Fruit fly (Drosophila melanogaster): ENCODE measurements around the gene CG12985.

CG12985 gene

dm6 chrX:17841923-17842322 is 41.6 kb upstream of the CG12985 start, which contains the start of gene Taf9 (continued):
- TF ChIP-seq nmo (GFP tag; optimal IDR thresholded peaks at IDR 0.05) (peak; percentile 47), vvl (GFP tag; IDR thresholded peaks at IDR 0.05) (no peak), CG11247 (GFP tag; IDR thresholded peaks at IDR 0.05) (no peak), zen (tag; optimal IDR thresholded peaks at IDR 0.05) (no peak), tio (GFP tag; optimal IDR thresholded peaks at IDR 0.05) (no peak), CG2116 (GFP tag; optimal IDR thresholded peaks at IDR 0.05) (peak; percentile 42), tna (GFP tag; IDR thresholded peaks at IDR 0.05; ENCODE audit: partially characterized antibody) (peak; percentile 84), sr (GFP tag; IDR thresholded peaks at IDR 0.05) (no peak), Med (GFP tag) (peak; percentile 83), caup (GFP tag; optimal IDR thresholded peaks at IDR 0.05; ENCODE audit: severe bottlenecking) (no peak), Nf-YC (tag; optimal IDR thresholded peaks at IDR 0.05) (no peak), CG2678 (tag; optimal IDR thresholded peaks at IDR 0.05) (no peak), CG30431 (GFP tag; optimal IDR thresholded peaks at IDR 0.05) (no peak), hbn (GFP tag; IDR thresholded peaks at IDR 0.05; ENCODE audit: partially characterized antibody) (peak; percentile 90), CG17829 (tag; optimal IDR thresholded peaks at IDR 0.05) (no peak), CG1024 (GFP tag; IDR thresholded peaks at IDR 0.05) (no peak), CG10209 (GFP tag; optimal IDR thresholded peaks at IDR 0.05) (no peak), crol (GFP tag; IDR thresholded peaks at IDR 0.05) (no peak), gro (GFP tag; optimal IDR thresholded peaks at IDR 0.05) (peak; percentile 13), Rfx (GFP tag; IDR thresholded peaks at IDR 0.05) (peak; percentile 52), fd3F (GFP tag; optimal IDR thresholded peaks at IDR 0.05) (no peak), pzg (GFP tag; optimal IDR thresholded peaks at IDR 0.05) (peak; percentile 81), CG10565 (GFP tag; optimal IDR thresholded peaks at IDR 0.05) (no peak), CG9932 (GFP tag; IDR thresholded peaks at IDR 0.05) (peak; percentile 31; the same call in 1 of the 2 replicates), bigmax (GFP tag; optimal IDR thresholded peaks at IDR 0.05) (no peak), Hr78 (GFP tag; optimal IDR thresholded peaks at IDR 0.05) (no peak), HLH4C (GFP tag; IDR thresholded peaks at IDR 0.05; ENCODE audit: partially characterized antibody) (peak; percentile 85), so (GFP tag; IDR thresholded peaks at IDR 0.05) (no peak), Scr (GFP tag; IDR thresholded peaks at IDR 0.05; ENCODE audit: partially characterized antibody) (peak; percentile 86), CG8089 (GFP tag; optimal IDR thresholded peaks at IDR 0.05) (no peak), Dad (GFP tag; optimal IDR thresholded peaks at IDR 0.05) (no peak), nerfin-2 (GFP tag; IDR thresholded peaks at IDR 0.05; ENCODE audit: partially characterized antibody) (peak; percentile 84), Dbx (GFP tag; IDR thresholded peaks at IDR 0.05) (0 out of 3 replicates have a peak, but pooled peaks have one; percentile 15), Dek (tag; optimal IDR thresholded peaks at IDR 0.05) (no peak), crp (GFP tag; optimal IDR thresholded peaks at IDR 0.05) (peak in 1 of 2 experiments; percentile 26), E2f2 (GFP tag; IDR thresholded peaks at IDR 0.05) (peak; percentile 79), CG11085 (GFP tag; IDR thresholded peaks at IDR 0.05) (no peak), hth (optimal IDR thresholded peaks at IDR 0.05) (no peak), CG4854 (GFP tag; optimal IDR thresholded peaks at IDR 0.05) (no peak), unpg (GFP tag; optimal IDR thresholded peaks at IDR 0.05) (no peak), CG34422 (GFP tag; IDR thresholded peaks at IDR 0.05) (0 out of 3 replicates have a peak, but pooled peaks have one; percentile 50), btn (GFP tag; optimal IDR thresholded peaks at IDR 0.05) (no peak), CG34224 (GFP tag; IDR thresholded peaks at IDR 0.05; ENCODE audit: partially characterized antibody) (peak; percentile 92), Ets97D (GFP tag; optimal IDR thresholded peaks at IDR 0.05) (peak; percentile 78), NFAT (GFP tag; IDR thresholded peaks at IDR 0.05) (peak; percentile 67), Neu2 (GFP tag; optimal IDR thresholded peaks at IDR 0.05; ENCODE audit: borderline replicate concordance) (no peak), scrt (GFP tag; optimal IDR thresholded peaks at IDR 0.05) (no peak), CG11723 (GFP tag; optimal IDR thresholded peaks at IDR 0.05) (no peak), ato (GFP tag; IDR thresholded peaks at IDR 0.05; ENCODE audit: partially characterized antibody) (peak; percentile 61; the same call in 1 of the 2 replicates), HmgZ (tag; optimal IDR thresholded peaks at IDR 0.05) (peak; percentile 16)

Data from whole organism, embryonic.